Worm (Caenorhabditis elegans) whole organism, L2 larva: ENCODE measurements around the gene R03D7.8.

Experiments used
- Y55F3AM.14 ChIP-seq: fragments of 200-800 bp; sonication (Bioruptor generic); optimal IDR thresholded peaks from 2 replicates; lab custom pipeline; 2018; ENCODE audit warnings: mild to moderate bottlenecking, missing genetic modification characterization, missing compliant biosample characterization
- alr-1 ChIP-seq: fragments of 150-350 bp; optimal IDR thresholded peaks from 2 replicates; lab custom pipeline; 2014; ENCODE audit warnings: missing biosample characterization, missing genetic modification characterization
- aly-2 ChIP-seq: fragments of 150-350 bp; optimal IDR thresholded peaks from 2 replicates; lab custom pipeline; 2014; ENCODE audit warnings: missing biosample characterization, missing genetic modification characterization
- ama-1 ChIP-seq: fragments of 150-350 bp; optimal IDR thresholded peaks from 2 replicates; lab custom pipeline; 2018; ENCODE audit warnings: inconsistent platforms
- ceh-82 ChIP-seq: fragments of 150-350 bp; optimal IDR thresholded peaks from 2 replicates; lab custom pipeline; 2014; ENCODE audit warnings: missing biosample characterization, missing genetic modification characterization
- elt-1 ChIP-seq: fragments of 150-350 bp; optimal IDR thresholded peaks from 2 replicates; lab custom pipeline; 2014; ENCODE audit warnings: missing biosample characterization, missing genetic modification characterization
- fos-1 ChIP-seq: fragments of 150-350 bp; optimal IDR thresholded peaks from 2 replicates; lab custom pipeline; 2014; ENCODE audit warnings: missing biosample characterization, missing genetic modification characterization
- lin-13 ChIP-seq: fragments of 150-350 bp; optimal IDR thresholded peaks from 2 replicates; lab custom pipeline; 2014; ENCODE audit warnings: missing biosample characterization, missing genetic modification reagents, missing genetic modification characterization
- nhr-237 ChIP-seq: fragments of 150-350 bp; optimal IDR thresholded peaks from 2 replicates; lab custom pipeline; 2014; ENCODE audit warnings: missing biosample characterization, missing genetic modification characterization
- nhr-25 ChIP-seq: fragments of 150-350 bp; sonication (generic microtip); optimal IDR thresholded peaks from 3 replicates; lab custom pipeline; 2014; ENCODE audit warnings: missing biosample characterization, missing genetic modification characterization
- snpc-4 ChIP-seq: fragments of 150-350 bp; optimal IDR thresholded peaks from 2 replicates; lab custom pipeline; 2014; ENCODE audit warnings: missing biosample characterization, missing genetic modification characterization
- unc-62 ChIP-seq: fragments of 150-350 bp; optimal IDR thresholded peaks from 2 replicates; lab custom pipeline; 2014; ENCODE audit warnings: missing biosample characterization, missing genetic modification reagents, missing genetic modification characterization

ce11 chrII:10959676-10960075 is 3.0 kb upstream of the R03D7.8 start:
- no peak for TF ChIP-seq snpc-4 (tag; lab: Kevin White, UChicago)
- TF ChIP-seq aly-2 (tag; lab: Kevin White, UChicago), result no peak
- no peak for TF ChIP-seq fos-1 (tag; lab: Kevin White, UChicago)
- TF ChIP-seq alr-1 (tag; lab: Kevin White, UChicago), result no peak
- TF ChIP-seq lin-13, result no peak
- TF ChIP-seq Y55F3AM.14, result no peak
- no peak for TF ChIP-seq ama-1 (lab: Kevin White, UChicago)
- TF ChIP-seq elt-1 (tag; lab: Kevin White, UChicago), result no peak
- TF ChIP-seq nhr-25 (tag; lab: Kevin White, UChicago), result no peak
- no peak for TF ChIP-seq nhr-237 (tag; lab: Kevin White, UChicago)
- TF ChIP-seq ceh-82, result no peak
- no peak for TF ChIP-seq unc-62 (GFP tag; lab: Kevin White, UChicago)
